Worm (Caenorhabditis elegans) whole organism, L1 larva: ENCODE data around the gene rfk-1.

ENCODE experiments used
- C04F5.9 ChIP-seq: sonication (generic microtip); optimal IDR thresholded peaks from 2 replicates; lab custom pipeline; 2016; ENCODE audit warnings: missing genetic modification characterization, missing compliant biosample characterization
- F16B12.6 ChIP-seq: fragments of 150-350 bp; optimal IDR thresholded peaks from 2 replicates; lab custom pipeline; 2014; ENCODE audit warnings: missing biosample characterization, missing genetic modification characterization
- Y116A8C.19 ChIP-seq: sonication (generic microtip); optimal IDR thresholded peaks from 2 replicates; lab custom pipeline; 2016; ENCODE audit warnings: missing compliant biosample characterization, missing genetic modification characterization, borderline replicate concordance
- alr-1 ChIP-seq: fragments of 200-800 bp; sonication (Bioruptor generic); optimal IDR thresholded peaks from 2 replicates; lab custom pipeline; 2018; ENCODE audit warnings: borderline replicate concordance, mild to moderate bottlenecking, missing genetic modification characterization, missing compliant biosample characterization
- aly-2 ChIP-seq: fragments of 150-350 bp; optimal IDR thresholded peaks from 2 replicates; lab custom pipeline; 2014; ENCODE audit warnings: missing biosample characterization, missing genetic modification characterization
- ceh-63 ChIP-seq: fragments of 200-800 bp; sonication (Bioruptor generic); optimal IDR thresholded peaks from 2 replicates; lab custom pipeline; 2018; ENCODE audit warnings: mild to moderate bottlenecking, missing genetic modification characterization, missing compliant biosample characterization
- ceh-82 ChIP-seq, 3 experiments: fragments of 150-350 bp in 1 of 3; sonication (generic microtip) in 2 of 3; optimal IDR thresholded peaks; 2 replicates each; lab custom pipeline; 2014 to 2017; ENCODE audit warnings: missing biosample characterization in 3 of 3, missing genetic modification characterization in 3 of 3
- ces-1 ChIP-seq: fragments of 150-350 bp; optimal IDR thresholded peaks from 2 replicates; lab custom pipeline; 2014; ENCODE audit warnings: missing biosample characterization, missing genetic modification reagents, missing genetic modification characterization
- dpl-1 ChIP-seq, 3 experiments: fragments of 150-350 bp in 2 of 3; sonication (generic microtip) in 1 of 3; optimal IDR thresholded peaks; 2 replicates each; lab custom pipeline; 2014 to 2017; ENCODE audit warnings: missing biosample characterization in 3 of 3, missing genetic modification characterization in 3 of 3, missing genetic modification reagents in 3 of 3
- dsc-1 ChIP-seq: sonication (generic microtip); optimal IDR thresholded peaks from 2 replicates; lab custom pipeline; 2016; ENCODE audit warnings: mild to moderate bottlenecking, missing genetic modification characterization, missing compliant biosample characterization
- efl-1 ChIP-seq, 4 experiments: fragments of 150-350 bp; optimal IDR thresholded peaks in 3 of 4; peaks in 1 of 4; 1 replicate in 1 of 4; 2 replicates in 3 of 4; lab custom pipeline; 2014; ENCODE audit warnings: missing biosample characterization in 2 of 4, missing genetic modification characterization in 2 of 4, missing genetic modification reagents in 2 of 4
- elt-2 ChIP-seq: sonication (generic microtip); optimal IDR thresholded peaks from 2 replicates; lab custom pipeline; 2016; ENCODE audit warnings: missing genetic modification characterization, mild to moderate bottlenecking, inconsistent platforms, missing compliant biosample characterization, missing genetic modification reagents
- elt-3 ChIP-seq, 6 experiments: fragments of 150-350 bp in 1 of 6; sonication (generic microtip); optimal IDR thresholded peaks; 2 replicates each; lab custom pipeline; 2017 to 2018; ENCODE audit warnings: missing biosample characterization in 6 of 6, missing genetic modification characterization in 6 of 6, inconsistent platforms in 1 of 6
- ets-5 ChIP-seq: fragments of 200-800 bp; sonication (Bioruptor generic); IDR thresholded peaks from 2 replicates; pipeline ENCODE4 v1.3.6; 2022; ENCODE audit warnings: missing genetic modification characterization, missing compliant biosample characterization
- fkh-10 ChIP-seq: sonication (generic microtip); optimal IDR thresholded peaks from 2 replicates; lab custom pipeline; 2017; ENCODE audit warnings: missing biosample characterization, missing genetic modification reagents, missing genetic modification characterization
- fkh-8 ChIP-seq: sonication (generic microtip); optimal IDR thresholded peaks from 2 replicates; lab custom pipeline; 2016; ENCODE audit warnings: mild to moderate bottlenecking, missing genetic modification characterization, missing compliant biosample characterization
- hlh-4 ChIP-seq: sonication (generic microtip); optimal IDR thresholded peaks from 2 replicates; lab custom pipeline; 2016; ENCODE audit warnings: mild to moderate bottlenecking, missing genetic modification characterization, missing compliant biosample characterization
- irx-1 ChIP-seq: sonication (generic microtip); optimal IDR thresholded peaks from 2 replicates; lab custom pipeline; 2016; ENCODE audit warnings: missing genetic modification characterization, missing compliant biosample characterization
- isw-1 ChIP-seq: fragments of 200-800 bp; sonication (Bioruptor generic); IDR thresholded peaks from 2 replicates; pipeline ENCODE4 v1.3.6; 2022; ENCODE audit warnings: missing genetic modification characterization, missing compliant biosample characterization
- jun-1 ChIP-seq: fragments of 150-350 bp; optimal IDR thresholded peaks from 2 replicates; lab custom pipeline; 2014; ENCODE audit warnings: missing biosample characterization, missing genetic modification reagents, missing genetic modification characterization
- lin-14 ChIP-seq: fragments of 200-800 bp; sonication (Bioruptor generic); optimal IDR thresholded peaks from 2 replicates; lab custom pipeline; 2018; ENCODE audit warnings: mild to moderate bottlenecking, missing genetic modification characterization, moderate library complexity, missing compliant biosample characterization
- lsy-2 ChIP-seq, 2 experiments: fragments of 150-350 bp; optimal IDR thresholded peaks; 2 replicates each; lab custom pipeline; 2014; ENCODE audit warnings: missing biosample characterization in 2 of 2, missing genetic modification characterization in 2 of 2
- mep-1 ChIP-seq: fragments of 150-350 bp; optimal IDR thresholded peaks from 2 replicates; lab custom pipeline; 2014; ENCODE audit warnings: missing biosample characterization, missing genetic modification characterization
- nhr-11 ChIP-seq: fragments of 150-350 bp; optimal IDR thresholded peaks from 2 replicates; lab custom pipeline; 2014; ENCODE audit warnings: missing biosample characterization, missing genetic modification characterization
- nhr-12 ChIP-seq: sonication (generic microtip); optimal IDR thresholded peaks from 2 replicates; lab custom pipeline; 2017; ENCODE audit warnings: missing biosample characterization, missing genetic modification characterization
- nhr-19 ChIP-seq: fragments of 200-800 bp; sonication (Bioruptor generic); conservative IDR thresholded peaks from 2 replicates; pipeline ENCODE4 v1.3.6; 2022; ENCODE audit warnings: missing genetic modification characterization, missing compliant biosample characterization
- nhr-20 ChIP-seq: sonication (generic microtip); optimal IDR thresholded peaks from 2 replicates; lab custom pipeline; 2016; ENCODE audit warnings: mild to moderate bottlenecking, missing genetic modification characterization, missing compliant biosample characterization
- nhr-237 ChIP-seq: fragments of 150-350 bp; optimal IDR thresholded peaks from 2 replicates; lab custom pipeline; 2014; ENCODE audit warnings: missing biosample characterization, missing genetic modification characterization
- nhr-28 ChIP-seq: fragments of 150-350 bp; optimal IDR thresholded peaks from 2 replicates; lab custom pipeline; 2014; ENCODE audit warnings: missing biosample characterization, missing genetic modification characterization
- nhr-47 ChIP-seq: sonication (generic microtip); optimal IDR thresholded peaks from 2 replicates; lab custom pipeline; 2016; ENCODE audit warnings: mild to moderate bottlenecking, missing genetic modification characterization, moderate library complexity, missing compliant biosample characterization
- nhr-76 ChIP-seq: sonication (generic microtip); optimal IDR thresholded peaks from 2 replicates; lab custom pipeline; 2017; ENCODE audit warnings: missing biosample characterization, missing genetic modification characterization
- nhr-77 ChIP-seq: fragments of 150-350 bp; optimal IDR thresholded peaks from 2 replicates; lab custom pipeline; 2014; ENCODE audit warnings: missing biosample characterization, missing genetic modification characterization
- nhr-85 ChIP-seq: sonication (generic microtip); peaks from one replicate; lab custom pipeline; 2016; ENCODE audit warnings: missing genetic modification characterization, inconsistent platforms, missing compliant biosample characterization
- nhr-90 ChIP-seq: sonication (generic microtip); optimal IDR thresholded peaks from 2 replicates; lab custom pipeline; 2016; ENCODE audit warnings: mild to moderate bottlenecking, missing genetic modification characterization, missing compliant biosample characterization; ENCODE audit not compliant: poor library complexity
- pax-3 ChIP-seq: fragments of 200-800 bp; sonication (Bioruptor generic); optimal IDR thresholded peaks from 2 replicates; lab custom pipeline; 2018; ENCODE audit warnings: mild to moderate bottlenecking, missing genetic modification characterization, moderate library complexity, missing compliant biosample characterization
- pqm-1 ChIP-seq: sonication (generic microtip); optimal IDR thresholded peaks from 3 replicates; lab custom pipeline; 2017; ENCODE audit warnings: missing biosample characterization, missing genetic modification characterization
- skn-1 ChIP-seq: fragments of 150-350 bp; optimal IDR thresholded peaks from 2 replicates; lab custom pipeline; 2014; ENCODE audit warnings: missing biosample characterization, missing genetic modification characterization
- snu-23 ChIP-seq: sonication (generic microtip); optimal IDR thresholded peaks from 2 replicates; lab custom pipeline; 2016; ENCODE audit warnings: missing genetic modification characterization, missing compliant biosample characterization
- sox-4 ChIP-seq: sonication (generic microtip); optimal IDR thresholded peaks from 2 replicates; lab custom pipeline; 2016; ENCODE audit warnings: missing genetic modification characterization, missing compliant biosample characterization
- sptf-1 ChIP-seq: fragments of 150-350 bp; optimal IDR thresholded peaks from 2 replicates; lab custom pipeline; 2014; ENCODE audit warnings: missing biosample characterization, missing genetic modification characterization
- sup-37 ChIP-seq: fragments of 200-800 bp; sonication (Bioruptor generic); optimal IDR thresholded peaks from 2 replicates; lab custom pipeline; 2018; ENCODE audit warnings: mild to moderate bottlenecking, missing genetic modification characterization, missing compliant biosample characterization
- tbx-2 ChIP-seq: sonication (generic microtip); optimal IDR thresholded peaks from 2 replicates; lab custom pipeline; 2016; ENCODE audit warnings: missing genetic modification characterization, missing compliant biosample characterization
- unc-130 ChIP-seq: fragments of 150-350 bp; optimal IDR thresholded peaks from 2 replicates; lab custom pipeline; 2017; ENCODE audit warnings: missing biosample characterization, missing genetic modification characterization, inconsistent platforms
- unc-62 ChIP-seq: fragments of 150-350 bp; optimal IDR thresholded peaks from 2 replicates; lab custom pipeline; 2014; ENCODE audit warnings: missing biosample characterization, missing genetic modification reagents, missing genetic modification characterization
- zip-4 ChIP-seq: fragments of 200-800 bp; sonication (Bioruptor generic); optimal IDR thresholded peaks from 2 replicates; lab custom pipeline; 2018; ENCODE audit warnings: mild to moderate bottlenecking, missing genetic modification characterization, moderate library complexity, missing compliant biosample characterization
- ztf-11 ChIP-seq, 2 experiments: sonication (generic microtip); optimal IDR thresholded peaks; 2 replicates each; lab custom pipeline; 2016 to 2017; ENCODE audit warnings: missing genetic modification characterization in 2 of 2, missing biosample characterization in 1 of 2, missing compliant biosample characterization in 1 of 2

rfk-1 gene

ce11 chrIV:10366018-10366417 lies 43.3 kb downstream of the rfk-1 start, which contains the start of gene sir-2.1 (continued):
- TF ChIP-seq nhr-90 = peak; percentile 60
- no peak for TF ChIP-seq aly-2
- TF ChIP-seq snu-23 (GFP tag; lab: Kevin White, UChicago) = peak; percentile 67
- peak; percentile 49 for TF ChIP-seq nhr-20
- peak; percentile 36 to 66 (median 62) for TF ChIP-seq dpl-1 (GFP tag; optimal IDR thresholded peaks at IDR 0.05; lab: Kevin White, UChicago)
- peak; percentile 58 for TF ChIP-seq dsc-1 (tag; lab: Kevin White, UChicago)
- no peak for TF ChIP-seq zip-4
- peak; percentile 7 for TF ChIP-seq unc-130
- no peak for TF ChIP-seq fkh-10 (GFP tag; lab: Kevin White, UChicago)
- peak; percentile 66 for TF ChIP-seq mep-1 (tag; lab: Kevin White, UChicago)
- no peak for TF ChIP-seq ets-5 (GFP tag; lab: Robert Waterston, UW)
- no peak for TF ChIP-seq pqm-1 (tag; lab: Kevin White, UChicago)
- no peak for TF ChIP-seq elt-3 (tag; optimal IDR thresholded peaks at IDR 0.05; lab: Kevin White, UChicago)
- TF ChIP-seq nhr-85 = no peak
- TF ChIP-seq ces-1 = no peak
- no peak for TF ChIP-seq ztf-11 (tag; optimal IDR thresholded peaks at IDR 0.05; lab: Kevin White, UChicago)
- no peak for TF ChIP-seq unc-62 (GFP tag; lab: Kevin White, UChicago)
- TF ChIP-seq sup-37 (GFP tag; lab: Kevin White, UChicago) = no peak
- TF ChIP-seq nhr-76 = no peak
- no peak for TF ChIP-seq nhr-28 (tag; lab: Kevin White, UChicago)
- peak; percentile 9 to 38 (median 19) for TF ChIP-seq ceh-82 (tag; optimal IDR thresholded peaks at IDR 0.05; lab: Kevin White, UChicago)
- TF ChIP-seq ceh-63 (GFP tag; lab: Kevin White, UChicago) = no peak
- TF ChIP-seq nhr-47 = peak; percentile 74
- TF ChIP-seq isw-1 (GFP tag; lab: Robert Waterston, UW) = peak; percentile 30; the same call in 1 of the 2 replicates
- no peak for TF ChIP-seq sox-4 (tag; lab: Kevin White, UChicago)
- TF ChIP-seq fkh-8 (tag; lab: Kevin White, UChicago) = no peak
- no peak for TF ChIP-seq sptf-1
- peak; percentile 66 to 69 for TF ChIP-seq lsy-2 (tag; optimal IDR thresholded peaks at IDR 0.05; lab: Kevin White, UChicago)
- TF ChIP-seq irx-1 (tag; lab: Kevin White, UChicago) = no peak
- peak; percentile 59 to 63 for TF ChIP-seq efl-1 (optimal IDR thresholded peaks at IDR 0.05; lab: Kevin White, UChicago)
- peak; percentile 59 to 96 for TF ChIP-seq efl-1 (GFP tag; optimal IDR thresholded peaks at IDR 0.05 in 1 of 2; lab: Kevin White, UChicago)
- no peak for TF ChIP-seq F16B12.6 (tag; lab: Kevin White, UChicago)
- peak; percentile 23 for TF ChIP-seq pax-3 (tag; lab: Kevin White, UChicago)
- no peak for TF ChIP-seq C04F5.9 (tag; lab: Kevin White, UChicago)
- no peak for TF ChIP-seq alr-1 (tag; lab: Kevin White, UChicago)
- no peak for TF ChIP-seq Y116A8C.19 (tag; lab: Kevin White, UChicago)
- TF ChIP-seq tbx-2 (tag; lab: Kevin White, UChicago) = peak; percentile 68
- no peak for TF ChIP-seq nhr-11 (tag; lab: Kevin White, UChicago)
- TF ChIP-seq hlh-4 (tag; lab: Kevin White, UChicago) = no peak
- peak; percentile 44 for TF ChIP-seq elt-2 (tag; lab: Kevin White, UChicago)
- TF ChIP-seq nhr-237 (tag; lab: Kevin White, UChicago) = no peak
- peak; percentile 19 for TF ChIP-seq skn-1 (tag; lab: Kevin White, UChicago)
- TF ChIP-seq jun-1 (tag; lab: Kevin White, UChicago) = peak; percentile 10
- TF ChIP-seq lin-14 (GFP tag; lab: Kevin White, UChicago) = no peak
- TF ChIP-seq nhr-77 (tag; lab: Kevin White, UChicago) = no peak
- peak; percentile 45 for TF ChIP-seq nhr-19 (GFP tag; lab: Robert Waterston, UW)
- no peak for TF ChIP-seq nhr-12 (tag; lab: Kevin White, UChicago)
